Worm (Caenorhabditis elegans) whole organism, young adult: ENCODE data around the gene T20D3.6.

Source experiments
- B0035.1 ChIP-seq: sonication (generic microtip); optimal IDR thresholded peaks from 2 replicates; lab custom pipeline; 2016; ENCODE audit warnings: missing genetic modification characterization, mild to moderate bottlenecking, missing compliant biosample characterization, missing genotype, missing genetic modification reagents
- B0336.3 ChIP-seq: fragments of 200-800 bp; sonication (Bioruptor generic); IDR thresholded peaks from 2 replicates; pipeline ENCODE4 v1.3.6; 2022; ENCODE audit warnings: missing genetic modification characterization, missing compliant biosample characterization
- F22D6.2 ChIP-seq: sonication (generic microtip); optimal IDR thresholded peaks from 2 replicates; lab custom pipeline; 2016; ENCODE audit warnings: mild to moderate bottlenecking, missing genetic modification characterization, missing compliant biosample characterization
- F57A8.1 ChIP-seq: fragments of 200-800 bp; sonication (Bioruptor generic); optimal IDR thresholded peaks from 2 replicates; lab custom pipeline; 2018; ENCODE audit warnings: mild to moderate bottlenecking, missing genetic modification characterization, moderate library complexity, missing compliant biosample characterization
- K11D2.4 ChIP-seq: fragments of 200-800 bp; sonication (Bioruptor generic); IDR thresholded peaks from 2 replicates; pipeline ENCODE4 v1.3.6; 2022; ENCODE audit warnings: missing genetic modification reagents, missing genetic modification characterization, missing compliant biosample characterization
- T26A5.8 ChIP-seq: sonication (generic microtip); optimal IDR thresholded peaks from 2 replicates; lab custom pipeline; 2016; ENCODE audit warnings: missing genetic modification characterization, missing compliant biosample characterization
- Y56A3A.18 ChIP-seq: fragments of 200-800 bp; sonication (Bioruptor generic); IDR thresholded peaks from 2 replicates; pipeline ENCODE4 v1.3.6; 2022; ENCODE audit warnings: missing genetic modification reagents, missing genetic modification characterization, missing compliant biosample characterization
- Y79H2A.3 ChIP-seq: fragments of 200-800 bp; sonication (Bioruptor generic); conservative IDR thresholded peaks from 2 replicates; pipeline ENCODE4 v1.3.6; 2022; ENCODE audit warnings: missing genetic modification reagents, missing genetic modification characterization, missing compliant biosample characterization
- Y95B8A.8 ChIP-seq: fragments of 200-800 bp; sonication (Bioruptor generic); IDR thresholded peaks from 2 replicates; pipeline ENCODE4 v1.3.6; 2022; ENCODE audit warnings: missing genetic modification reagents, missing genetic modification characterization, missing compliant biosample characterization
- ZK185.1 ChIP-seq: sonication (generic microtip); optimal IDR thresholded peaks from 2 replicates; lab custom pipeline; 2016; ENCODE audit warnings: mild to moderate bottlenecking, missing genetic modification characterization, missing compliant biosample characterization; ENCODE audit not compliant: poor library complexity, severe bottlenecking
- aptf-2 ChIP-seq: fragments of 200-800 bp; sonication (Bioruptor generic); conservative IDR thresholded peaks from 2 replicates; pipeline ENCODE4 v1.3.6; 2022; ENCODE audit warnings: missing genetic modification reagents, missing genetic modification characterization, missing compliant biosample characterization
- attf-5 ChIP-seq: fragments of 200-800 bp; sonication (Bioruptor generic); optimal IDR thresholded peaks from 2 replicates; lab custom pipeline; 2018; ENCODE audit warnings: mild to moderate bottlenecking, missing genetic modification characterization, missing compliant biosample characterization
- attf-6 ChIP-seq: fragments of 200-800 bp; sonication (Bioruptor generic); IDR thresholded peaks from 2 replicates; pipeline ENCODE4 v1.3.6; 2022; ENCODE audit warnings: missing genetic modification reagents, missing genetic modification characterization, missing compliant biosample characterization
- bed-2 ChIP-seq: fragments of 200-800 bp; sonication (Bioruptor generic); IDR thresholded peaks from 2 replicates; pipeline ENCODE4 v1.3.6; 2022; ENCODE audit warnings: missing genetic modification reagents, missing genetic modification characterization, missing compliant biosample characterization
- cebp-1 ChIP-seq, 2 experiments: fragments of 200-800 bp in 1 of 2; sonication (Bioruptor generic) in 1 of 2; sonication (generic microtip) in 1 of 2; IDR thresholded peaks in 1 of 2; optimal IDR thresholded peaks in 1 of 2; 2 replicates each; pipeline versions ENCODE4 v1.3.6 to Lab custom; 2017 to 2022; ENCODE audit warnings: missing compliant biosample characterization in 2 of 2, missing genetic modification characterization in 2 of 2, mild to moderate bottlenecking in 1 of 2, missing genetic modification reagents in 1 of 2, moderate library complexity in 1 of 2
- ceh-58 ChIP-seq: fragments of 200-800 bp; sonication (Bioruptor generic); IDR thresholded peaks from 2 replicates; pipeline ENCODE4 v1.3.6; 2022; ENCODE audit warnings: missing genetic modification characterization, missing compliant biosample characterization
- dox-1 ChIP-seq: fragments of 200-800 bp; sonication (Bioruptor generic); IDR thresholded peaks from 2 replicates; pipeline ENCODE4 v1.3.6; 2022; ENCODE audit warnings: missing genetic modification reagents, missing genetic modification characterization, missing compliant biosample characterization
- dpl-1 ChIP-seq: fragments of 150-350 bp; optimal IDR thresholded peaks from 2 replicates; lab custom pipeline; 2014; ENCODE audit warnings: missing biosample characterization, missing genetic modification reagents, missing genetic modification characterization
- efl-1 ChIP-seq: fragments of 150-350 bp; optimal IDR thresholded peaks from 2 replicates; lab custom pipeline; 2014; ENCODE audit warnings: missing biosample characterization, missing genetic modification reagents, missing genetic modification characterization
- ekl-4 ChIP-seq: fragments of 200-800 bp; sonication (Bioruptor generic); IDR thresholded peaks from 2 replicates; pipeline ENCODE4 v1.3.6; 2022; ENCODE audit warnings: missing genetic modification reagents, missing genetic modification characterization, missing compliant biosample characterization
- ets-4 ChIP-seq: fragments of 200-800 bp; sonication (Bioruptor generic); optimal IDR thresholded peaks from 2 replicates; lab custom pipeline; 2018; ENCODE audit warnings: mild to moderate bottlenecking, missing genetic modification characterization, missing compliant biosample characterization
- gei-17 ChIP-seq: fragments of 200-800 bp; sonication (Bioruptor generic); optimal IDR thresholded peaks from 2 replicates; lab custom pipeline; 2018; ENCODE audit warnings: mild to moderate bottlenecking, missing genetic modification characterization, missing compliant biosample characterization
- him-1 ChIP-seq: sonication (generic microtip); optimal IDR thresholded peaks from 2 replicates; lab custom pipeline; 2016; ENCODE audit warnings: missing genotype, missing genetic modification reagents, missing genetic modification characterization, missing compliant biosample characterization
- hmg-1.2 ChIP-seq: fragments of 200-800 bp; sonication (Bioruptor generic); IDR thresholded peaks from 2 replicates; pipeline ENCODE4 v1.3.6; 2022; ENCODE audit warnings: missing genetic modification reagents, missing genetic modification characterization, missing compliant biosample characterization
- hsf-1 ChIP-seq: fragments of 200-800 bp; sonication (Bioruptor generic); IDR thresholded peaks from 2 replicates; pipeline ENCODE4 v1.3.6; 2022; ENCODE audit warnings: missing genetic modification reagents, missing genetic modification characterization, missing compliant biosample characterization
- lin-40 ChIP-seq: sonication (generic microtip); optimal IDR thresholded peaks from 2 replicates; lab custom pipeline; 2016; ENCODE audit warnings: missing genetic modification characterization, mild to moderate bottlenecking, missing compliant biosample characterization, missing genotype, missing genetic modification reagents
- lin-54 ChIP-seq: fragments of 200-800 bp; sonication (Bioruptor generic); optimal IDR thresholded peaks from 2 replicates; lab custom pipeline; 2018; ENCODE audit warnings: mild to moderate bottlenecking, missing genetic modification characterization, missing compliant biosample characterization
- lir-1 ChIP-seq: fragments of 200-800 bp; sonication (Bioruptor generic); conservative IDR thresholded peaks from 2 replicates; pipeline ENCODE4 v1.3.6; 2022; ENCODE audit warnings: missing genetic modification reagents, missing genetic modification characterization, missing compliant biosample characterization
- lsl-1 ChIP-seq: fragments of 200-800 bp; sonication (Bioruptor generic); optimal IDR thresholded peaks from 2 replicates; lab custom pipeline; 2018; ENCODE audit warnings: mild to moderate bottlenecking, missing genetic modification characterization, moderate library complexity, missing compliant biosample characterization
- madf-10 ChIP-seq: sonication (generic microtip); optimal IDR thresholded peaks from 2 replicates; lab custom pipeline; 2016; ENCODE audit warnings: mild to moderate bottlenecking, missing genetic modification characterization, missing compliant biosample characterization
- mcd-1 ChIP-seq: fragments of 200-800 bp; sonication (Bioruptor generic); IDR thresholded peaks from 2 replicates; pipeline ENCODE4 v1.3.6; 2022; ENCODE audit warnings: missing genetic modification reagents, missing genetic modification characterization, missing compliant biosample characterization
- mxl-1 ChIP-seq: sonication (generic microtip); optimal IDR thresholded peaks from 2 replicates; lab custom pipeline; 2016; ENCODE audit warnings: missing genetic modification characterization, missing compliant biosample characterization
- nhr-179 ChIP-seq: sonication (generic microtip); optimal IDR thresholded peaks from 2 replicates; lab custom pipeline; 2016; ENCODE audit warnings: mild to moderate bottlenecking, missing genetic modification characterization, missing compliant biosample characterization
- nhr-27 ChIP-seq: fragments of 200-800 bp; sonication (Bioruptor generic); optimal IDR thresholded peaks from 2 replicates; lab custom pipeline; 2018; ENCODE audit warnings: mild to moderate bottlenecking, missing genetic modification characterization, moderate library complexity, missing compliant biosample characterization
- rcor-1 ChIP-seq: fragments of 200-800 bp; sonication (Bioruptor generic); IDR thresholded peaks from 2 replicates; pipeline ENCODE4 v1.3.6; 2022; ENCODE audit warnings: missing genetic modification reagents, missing genetic modification characterization, missing compliant biosample characterization
- repo-1 ChIP-seq: sonication (generic microtip); optimal IDR thresholded peaks from 2 replicates; lab custom pipeline; 2017; ENCODE audit warnings: mild to moderate bottlenecking, missing genetic modification characterization, missing compliant biosample characterization
- sea-2 ChIP-seq: fragments of 200-800 bp; sonication (Bioruptor generic); IDR thresholded peaks from 2 replicates; pipeline ENCODE4 v1.3.6; 2022; ENCODE audit warnings: missing genetic modification characterization, missing compliant biosample characterization
- snpc-4 ChIP-seq, 5 experiments: fragments of 150-350 bp in 1 of 5; sonication (generic microtip) in 4 of 5; optimal IDR thresholded peaks; 2 replicates each; lab custom pipeline; 2014 to 2018; ENCODE audit warnings: missing genetic modification characterization in 5 of 5, missing biosample characterization in 3 of 5, antibody characterized with exemption in 2 of 5, mild to moderate bottlenecking in 2 of 5, missing compliant biosample characterization in 2 of 5, missing genotype in 2 of 5, moderate library complexity in 2 of 5, missing genetic modification reagents in 1 of 5
- sptf-2 ChIP-seq: fragments of 200-800 bp; sonication (Bioruptor generic); optimal IDR thresholded peaks from 2 replicates; lab custom pipeline; 2018; ENCODE audit warnings: mild to moderate bottlenecking, missing genetic modification characterization, missing compliant biosample characterization
- tbp1 ChIP-seq: fragments of 200-800 bp; sonication (Bioruptor generic); optimal IDR thresholded peaks from 2 replicates; lab custom pipeline; 2018; ENCODE audit warnings: mild to moderate bottlenecking, missing genetic modification characterization, missing compliant biosample characterization
- unc-62 ChIP-seq: fragments of 150-350 bp; optimal IDR thresholded peaks from 2 replicates; lab custom pipeline; 2014; ENCODE audit warnings: missing biosample characterization, missing genetic modification reagents, missing genetic modification characterization
- xnd-1 ChIP-seq: sonication (generic microtip); optimal IDR thresholded peaks from 2 replicates; lab custom pipeline; 2016; ENCODE audit warnings: missing genotype, missing genetic modification reagents, missing genetic modification characterization, missing compliant biosample characterization
- zim-3 ChIP-seq: sonication (generic microtip); optimal IDR thresholded peaks from 2 replicates; lab custom pipeline; 2017; ENCODE audit warnings: mild to moderate bottlenecking, missing genetic modification characterization, moderate library complexity, missing compliant biosample characterization
- ztf-18 ChIP-seq: sonication (generic microtip); optimal IDR thresholded peaks from 2 replicates; lab custom pipeline; 2016; ENCODE audit warnings: missing genotype, mild to moderate bottlenecking, missing genetic modification characterization, missing compliant biosample characterization
- ztf-26 ChIP-seq: sonication (generic microtip); optimal IDR thresholded peaks from 2 replicates; lab custom pipeline; 2017; ENCODE audit warnings: missing genetic modification characterization, missing compliant biosample characterization

Gene T20D3.6

DNA sequence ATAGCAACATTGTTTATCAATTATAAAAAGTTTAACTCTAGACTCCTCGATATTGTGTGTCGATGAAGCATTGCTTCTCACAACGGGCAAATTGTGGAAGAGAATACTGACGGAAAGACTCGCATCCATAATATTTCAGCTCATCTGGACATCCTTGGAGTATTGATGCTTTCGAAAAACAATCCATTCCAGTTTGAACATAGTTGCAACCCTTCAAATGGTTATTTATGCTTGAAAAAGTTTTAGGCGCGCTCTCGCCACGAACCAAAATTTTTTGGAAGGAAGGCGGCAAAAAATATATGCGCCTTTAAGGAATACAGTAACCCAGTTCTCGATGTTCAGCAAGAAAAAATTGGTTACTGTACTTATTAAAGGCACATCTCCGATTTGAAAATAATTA is 16.6 kb downstream of the T20D3.6 start (continued):
- TF ChIP-seq hsf-1 (no peak), lin-40 (tag; lab: Kevin White, UChicago) (peak; percentile 31), nhr-179 (tag; lab: Kevin White, UChicago) (no peak), ets-4 (GFP tag; lab: Kevin White, UChicago) (no peak), aptf-2 (no peak), mxl-1 (no peak), repo-1 (tag; lab: Kevin White, UChicago) (peak; percentile 32), tbp1 (GFP tag; lab: Kevin White, UChicago) (no peak), snpc-4 (GFP tag; optimal IDR thresholded peaks at IDR 0.05; lab: Kevin White, UChicago) (no peak), snpc-4 (tag; optimal IDR thresholded peaks at IDR 0.05; lab: Kevin White, UChicago) (peak in 1 of 4 experiments; percentile 2)

DNA sequence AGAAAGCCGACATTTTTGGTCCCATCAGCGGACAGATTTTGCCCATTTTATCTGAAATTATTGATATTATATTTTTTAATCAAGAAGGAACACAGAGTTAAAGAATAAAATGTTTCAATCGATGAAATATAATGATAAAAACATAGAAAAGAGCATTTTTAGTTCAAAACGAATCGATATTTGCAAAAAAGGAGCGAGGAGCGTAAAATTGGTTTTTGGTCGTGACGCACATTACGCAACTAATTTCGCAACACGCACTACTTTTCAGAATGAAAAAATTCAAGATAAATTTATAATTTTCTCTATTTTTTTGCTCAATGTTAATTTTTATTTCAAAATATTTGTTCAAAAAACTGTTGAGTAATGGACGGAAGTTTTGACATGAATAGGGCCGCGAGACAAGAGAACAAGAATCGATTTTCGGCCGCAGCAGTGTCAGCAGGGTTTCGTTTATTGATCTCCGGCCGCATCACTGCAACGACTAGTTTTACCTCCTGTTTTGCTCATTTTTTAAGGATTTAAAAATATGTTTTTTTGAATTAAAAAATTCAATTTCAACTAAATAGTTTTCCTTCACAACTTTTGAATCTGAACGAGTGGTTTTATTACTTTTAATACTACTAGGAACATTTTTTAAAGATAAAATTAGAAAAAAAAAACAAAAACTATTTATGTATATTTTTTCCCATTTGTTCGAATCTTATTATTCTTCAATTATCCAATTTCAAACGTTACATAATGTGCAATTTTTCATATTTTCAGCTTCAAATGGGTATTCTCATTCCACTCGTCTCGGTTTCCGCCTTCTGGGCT is 17.9 kb downstream of the T20D3.6 start, which contains the start of the genes F49C12.12 and vha-17:
Gene F49C12.12 (minus strand): TSS at position 51 of the 813 bp plus-strand sequence.
Gene vha-17 (plus strand): TSS at position 763 of the 813 bp plus-strand sequence.
- TF ChIP-seq aptf-2 (no peak), B0336.3 (GFP tag; lab: Robert Waterston, UW) (no peak), K11D2.4 (no peak), sptf-2 (GFP tag; lab: Kevin White, UChicago) (no peak), ztf-18 (tag; lab: Kevin White, UChicago) (peak; percentile 13), unc-62 (GFP tag; lab: Kevin White, UChicago) (no peak), ztf-26 (tag; lab: Kevin White, UChicago) (no peak), F22D6.2 (no peak), ZK185.1 (tag; lab: Kevin White, UChicago) (no peak), efl-1 (no peak), B0035.1 (tag; lab: Kevin White, UChicago) (no peak), Y79H2A.3 (no peak), gei-17 (GFP tag; lab: Kevin White, UChicago) (no peak), hmg-1.2 (no peak), rcor-1 (GFP tag; lab: Robert Waterston, UW) (no peak), him-1 (tag; lab: Kevin White, UChicago) (peak; percentile 33), attf-6 (no peak), mcd-1 (GFP tag; lab: Robert Waterston, UW) (0 out of 2 replicates have a peak, but pooled peaks have one; percentile 32), T26A5.8 (tag; lab: Kevin White, UChicago) (no peak), lir-1 (GFP tag; lab: Robert Waterston, UW) (no peak), ekl-4 (GFP tag; lab: Robert Waterston, UW) (0 out of 2 replicates have a peak, but pooled peaks have one; percentile 28), sea-2 (no peak), nhr-27 (no peak), hsf-1 (no peak), attf-5 (GFP tag; lab: Kevin White, UChicago) (peak; percentile 82), Y95B8A.8 (GFP tag; lab: Robert Waterston, UW) (no peak), madf-10 (tag; lab: Kevin White, UChicago) (peak; percentile 8), tbp1 (GFP tag; lab: Kevin White, UChicago) (no peak), Y56A3A.18 (GFP tag; lab: Robert Waterston, UW) (no peak), bed-2 (GFP tag; lab: Robert Waterston, UW) (no peak), lsl-1 (GFP tag; lab: Kevin White, UChicago) (peak; percentile 0), dox-1 (GFP tag; lab: Robert Waterston, UW) (peak; percentile 49; the same call in 1 of the 2 replicates), F57A8.1 (GFP tag; lab: Kevin White, UChicago) (no peak), cebp-1 (GFP tag; IDR thresholded peaks at IDR 0.05; lab: Robert Waterston, UW) (peak; percentile 82), cebp-1 (tag; optimal IDR thresholded peaks at IDR 0.05; lab: Kevin White, UChicago) (peak; percentile 98), zim-3 (tag; lab: Kevin White, UChicago) (no peak), ceh-58 (no peak), dpl-1 (GFP tag; lab: Kevin White, UChicago) (no peak), xnd-1 (tag; lab: Kevin White, UChicago) (no peak), lin-54 (GFP tag; lab: Kevin White, UChicago) (peak; percentile 25)
